Worm (Caenorhabditis elegans) whole organism, L4 larva: ENCODE data around the gene chil-11.

Experiments
- F37D6.2 ChIP-seq: sonication (generic microtip); optimal IDR thresholded peaks from 2 replicates; lab custom pipeline; 2016; ENCODE audit warnings: mild to moderate bottlenecking, missing genetic modification characterization, missing compliant biosample characterization
- F44E2.7 ChIP-seq: fragments of 200-800 bp; sonication (Bioruptor generic); IDR thresholded peaks from 2 replicates; pipeline ENCODE4 v2.1.2; 2022; ENCODE audit warnings: missing genetic modification characterization, missing compliant biosample characterization
- R02D3.7 ChIP-seq: fragments of 150-350 bp; sonication (generic microtip); optimal IDR thresholded peaks from 3 replicates; lab custom pipeline; 2014; ENCODE audit warnings: missing biosample characterization, missing genetic modification characterization
- T20F7.1 ChIP-seq: fragments of 200-800 bp; sonication (Bioruptor generic); optimal IDR thresholded peaks from 2 replicates; lab custom pipeline; 2018; ENCODE audit warnings: mild to moderate bottlenecking, missing genetic modification characterization, missing compliant biosample characterization
- Y48G9A.11 ChIP-seq: fragments of 200-800 bp; sonication (Bioruptor generic); IDR thresholded peaks from 2 replicates; pipeline ENCODE4 v1.3.6; 2022; ENCODE audit warnings: missing genetic modification reagents, missing genetic modification characterization, missing compliant biosample characterization
- ZK337.2 ChIP-seq: fragments of 200-800 bp; sonication (Bioruptor generic); IDR thresholded peaks from 2 replicates; pipeline ENCODE4 v1.3.6; 2022; ENCODE audit warnings: missing genetic modification reagents, missing genetic modification characterization, missing compliant biosample characterization
- ZK546.5 ChIP-seq, 2 experiments: sonication (generic microtip); optimal IDR thresholded peaks; 2 replicates each; lab custom pipeline; 2017; ENCODE audit warnings: missing biosample characterization in 2 of 2, missing genetic modification characterization in 2 of 2
- aha-1 ChIP-seq: fragments of 150-350 bp; peaks from one replicate; lab custom pipeline; 2014; ENCODE audit warnings: missing biosample characterization, missing genetic modification characterization
- ceh-20 ChIP-seq: fragments of 200-800 bp; sonication (Bioruptor generic); IDR thresholded peaks from 2 replicates; pipeline ENCODE4 v1.3.6; 2022; ENCODE audit warnings: missing genetic modification reagents, missing genetic modification characterization, missing compliant biosample characterization
- ceh-44 ChIP-seq: fragments of 200-800 bp; sonication (Bioruptor generic); IDR thresholded peaks from 2 replicates; pipeline ENCODE4 v1.3.6; 2022; ENCODE audit warnings: missing genetic modification reagents, missing genetic modification characterization, missing compliant biosample characterization
- daf-12 ChIP-seq: fragments of 150-350 bp; optimal IDR thresholded peaks from 2 replicates; lab custom pipeline; 2014; ENCODE audit warnings: missing biosample characterization, missing genetic modification reagents, missing genetic modification characterization
- daf-16 ChIP-seq, 3 experiments: sonication (generic microtip); optimal IDR thresholded peaks; 2 replicates each; lab custom pipeline; 2016 to 2017; ENCODE audit warnings: missing genetic modification characterization in 3 of 3, missing genetic modification reagents in 3 of 3, mild to moderate bottlenecking in 2 of 3, missing compliant biosample characterization in 2 of 3, missing biosample characterization in 1 of 3, moderate library complexity in 1 of 3
- daf-19 ChIP-seq: fragments of 200-800 bp; sonication (Bioruptor generic); conservative IDR thresholded peaks from 2 replicates; pipeline ENCODE4 v1.3.6; 2022; ENCODE audit warnings: missing genetic modification characterization, missing compliant biosample characterization
- daf-8 ChIP-seq: fragments of 200-800 bp; sonication (Bioruptor generic); IDR thresholded peaks from 2 replicates; pipeline ENCODE4 v1.3.6; 2022; ENCODE audit warnings: missing genetic modification characterization, missing compliant biosample characterization
- dmd-6 ChIP-seq: fragments of 200-800 bp; sonication (Bioruptor generic); IDR thresholded peaks from 2 replicates; pipeline ENCODE4 v1.3.6; 2022; ENCODE audit warnings: missing genetic modification reagents, missing genetic modification characterization, missing compliant biosample characterization
- dve-1 ChIP-seq: sonication (generic microtip); optimal IDR thresholded peaks from 2 replicates; lab custom pipeline; 2017; ENCODE audit warnings: antibody characterized with exemption, mild to moderate bottlenecking, missing genetic modification characterization, missing compliant biosample characterization; ENCODE audit not compliant: insufficient read depth
- fos-1 ChIP-seq: fragments of 150-350 bp; optimal IDR thresholded peaks from 2 replicates; lab custom pipeline; 2014; ENCODE audit warnings: missing biosample characterization, missing genetic modification characterization
- gei-8 ChIP-seq: fragments of 200-800 bp; sonication (Bioruptor generic); optimal IDR thresholded peaks from 2 replicates; lab custom pipeline; 2018; ENCODE audit warnings: mild to moderate bottlenecking, missing genetic modification characterization, missing compliant biosample characterization
- hlh-30 ChIP-seq: sonication (generic microtip); optimal IDR thresholded peaks from 2 replicates; lab custom pipeline; 2017; ENCODE audit warnings: antibody characterized with exemption, mild to moderate bottlenecking, missing genetic modification characterization, missing compliant biosample characterization; ENCODE audit not compliant: insufficient read depth
- hmg-1.1 ChIP-seq: fragments of 200-800 bp; sonication (Bioruptor generic); IDR thresholded peaks from 2 replicates; pipeline ENCODE4 v1.3.6; 2022; ENCODE audit warnings: missing genetic modification reagents, missing genetic modification characterization, missing compliant biosample characterization
- jun-1 ChIP-seq: fragments of 150-350 bp; optimal IDR thresholded peaks from 2 replicates; lab custom pipeline; 2014; ENCODE audit warnings: missing biosample characterization, missing genetic modification reagents, missing genetic modification characterization
- lin-1 ChIP-seq: fragments of 200-800 bp; sonication (Bioruptor generic); IDR thresholded peaks from 2 replicates; pipeline ENCODE4 v1.3.6; 2022; ENCODE audit warnings: missing genetic modification reagents, missing genetic modification characterization, missing compliant biosample characterization
- lin-15B ChIP-seq: fragments of 150-350 bp; sonication (generic microtip); optimal IDR thresholded peaks from 3 replicates; lab custom pipeline; 2014; ENCODE audit warnings: missing biosample characterization, missing genetic modification characterization
- lin-29 ChIP-seq: fragments of 200-800 bp; sonication (Bioruptor generic); IDR thresholded peaks from 2 replicates; pipeline ENCODE4 v1.3.6; 2022; ENCODE audit warnings: missing genetic modification reagents, missing genetic modification characterization, missing compliant biosample characterization
- lin-39 ChIP-seq: fragments of 150-350 bp; optimal IDR thresholded peaks from 2 replicates; lab custom pipeline; 2014; ENCODE audit warnings: missing biosample characterization, missing genetic modification reagents, missing genetic modification characterization
- lir-3 ChIP-seq: sonication (generic microtip); optimal IDR thresholded peaks from 2 replicates; lab custom pipeline; 2016; ENCODE audit warnings: mild to moderate bottlenecking, missing genetic modification characterization, missing compliant biosample characterization
- lsy-2 ChIP-seq, 2 experiments: fragments of 150-350 bp in 1 of 2; sonication (generic microtip) in 1 of 2; optimal IDR thresholded peaks; 2 replicates each; lab custom pipeline; 2014 to 2017; ENCODE audit warnings: missing biosample characterization in 2 of 2, missing genetic modification characterization in 2 of 2
- mdl-1 ChIP-seq, 2 experiments: fragments of 150-350 bp in 1 of 2; sonication (generic microtip) in 1 of 2; optimal IDR thresholded peaks; 2 replicates each; lab custom pipeline; 2014 to 2017; ENCODE audit warnings: missing biosample characterization in 2 of 2, missing genetic modification characterization in 2 of 2
- mep-1 ChIP-seq: fragments of 150-350 bp; sonication (generic microtip); optimal IDR thresholded peaks from 3 replicates; lab custom pipeline; 2014; ENCODE audit warnings: missing biosample characterization, missing genetic modification characterization
- mes-2 ChIP-seq: sonication (generic microtip); optimal IDR thresholded peaks from 2 replicates; lab custom pipeline; 2016; ENCODE audit warnings: missing genotype, mild to moderate bottlenecking, missing genetic modification characterization, missing compliant biosample characterization; ENCODE audit not compliant: poor library complexity, severe bottlenecking
- mxl-3 ChIP-seq: fragments of 200-800 bp; sonication (Bioruptor generic); optimal IDR thresholded peaks from 2 replicates; lab custom pipeline; 2018; ENCODE audit warnings: mild to moderate bottlenecking, missing genetic modification characterization, missing compliant biosample characterization
- nhr-10 ChIP-seq: fragments of 150-350 bp; optimal IDR thresholded peaks from 2 replicates; lab custom pipeline; 2014; ENCODE audit warnings: missing biosample characterization, missing genetic modification characterization
- nhr-11 ChIP-seq: fragments of 150-350 bp; optimal IDR thresholded peaks from 2 replicates; lab custom pipeline; 2014; ENCODE audit warnings: missing biosample characterization, missing genetic modification characterization
- nhr-25 ChIP-seq: sonication (generic microtip); optimal IDR thresholded peaks from 2 replicates; lab custom pipeline; 2017; ENCODE audit warnings: missing genetic modification characterization, mild to moderate bottlenecking, missing compliant biosample characterization, antibody characterized with exemption, moderate library complexity, borderline replicate concordance; ENCODE audit not compliant: insufficient read depth
- nhr-41 ChIP-seq: fragments of 200-800 bp; sonication (Bioruptor generic); IDR thresholded peaks from 2 replicates; pipeline ENCODE4 v1.3.6; 2022; ENCODE audit warnings: missing genetic modification reagents, missing genetic modification characterization, missing compliant biosample characterization
- nhr-42 ChIP-seq: fragments of 200-800 bp; sonication (Bioruptor generic); IDR thresholded peaks from 2 replicates; pipeline ENCODE4 v1.3.6; 2022; ENCODE audit warnings: missing genetic modification characterization, missing compliant biosample characterization
- nhr-48 ChIP-seq: sonication (generic microtip); optimal IDR thresholded peaks from 2 replicates; lab custom pipeline; 2016; ENCODE audit warnings: mild to moderate bottlenecking, missing genetic modification characterization, missing compliant biosample characterization
- pha-4 ChIP-seq, 2 experiments: fragments of 150-350 bp in 1 of 2; fragments of 200-800 bp in 1 of 2; sonication (Bioruptor generic) in 1 of 2; IDR thresholded peaks in 1 of 2; optimal IDR thresholded peaks in 1 of 2; 2 replicates each; pipeline versions ENCODE4 v1.3.6 to Lab custom; 2014 to 2022; ENCODE audit warnings: missing genetic modification characterization in 2 of 2, missing genetic modification reagents in 2 of 2, missing biosample characterization in 1 of 2, missing compliant biosample characterization in 1 of 2
- php-3 ChIP-seq: fragments of 200-800 bp; sonication (Bioruptor generic); IDR thresholded peaks from 2 replicates; pipeline ENCODE4 v1.3.6; 2022; ENCODE audit warnings: missing genetic modification reagents, missing genetic modification characterization, missing compliant biosample characterization
- pqm-1 ChIP-seq: sonication (generic microtip); optimal IDR thresholded peaks from 2 replicates; lab custom pipeline; 2017; ENCODE audit warnings: missing biosample characterization, missing genetic modification characterization
- rbr-2 ChIP-seq: sonication (generic microtip); optimal IDR thresholded peaks from 2 replicates; lab custom pipeline; 2016; ENCODE audit warnings: missing genotype, missing genetic modification characterization, missing compliant biosample characterization
- sdz-12 ChIP-seq: fragments of 200-800 bp; sonication (Bioruptor generic); optimal IDR thresholded peaks from 2 replicates; lab custom pipeline; 2018; ENCODE audit warnings: mild to moderate bottlenecking, missing genetic modification characterization, missing compliant biosample characterization
- snpc-1.2 ChIP-seq: fragments of 200-800 bp; sonication (Bioruptor generic); IDR thresholded peaks from 2 replicates; pipeline ENCODE4 v1.3.6; 2022; ENCODE audit warnings: missing genetic modification reagents, missing genetic modification characterization, missing compliant biosample characterization
- tra-1 ChIP-seq: fragments of 200-800 bp; sonication (Bioruptor generic); IDR thresholded peaks from 2 replicates; pipeline ENCODE4 v1.3.6; 2022; ENCODE audit warnings: missing genetic modification reagents, missing genetic modification characterization, missing compliant biosample characterization
- unc-39 ChIP-seq: sonication (generic microtip); optimal IDR thresholded peaks from 2 replicates; lab custom pipeline; 2017; ENCODE audit warnings: missing biosample characterization, missing genetic modification characterization
- unc-62 ChIP-seq, 3 experiments: fragments of 150-350 bp in 1 of 3; sonication (generic microtip); optimal IDR thresholded peaks in 2 of 3; peaks in 1 of 3; 1 replicate in 1 of 3; 2 replicates in 2 of 3; lab custom pipeline; 2014 to 2017; ENCODE audit warnings: missing biosample characterization in 3 of 3, missing genetic modification characterization in 3 of 3, missing genetic modification reagents in 3 of 3, missing genotype in 1 of 3
- zfp-3 ChIP-seq: fragments of 200-800 bp; sonication (Bioruptor generic); conservative IDR thresholded peaks from 2 replicates; pipeline ENCODE4 v1.3.6; 2022; ENCODE audit warnings: missing genetic modification reagents, missing genetic modification characterization, missing compliant biosample characterization
- ztf-7 ChIP-seq: fragments of 150-350 bp; optimal IDR thresholded peaks from 2 replicates; lab custom pipeline; 2014; ENCODE audit warnings: missing biosample characterization, missing genetic modification characterization

The chil-11 gene

DNA sequence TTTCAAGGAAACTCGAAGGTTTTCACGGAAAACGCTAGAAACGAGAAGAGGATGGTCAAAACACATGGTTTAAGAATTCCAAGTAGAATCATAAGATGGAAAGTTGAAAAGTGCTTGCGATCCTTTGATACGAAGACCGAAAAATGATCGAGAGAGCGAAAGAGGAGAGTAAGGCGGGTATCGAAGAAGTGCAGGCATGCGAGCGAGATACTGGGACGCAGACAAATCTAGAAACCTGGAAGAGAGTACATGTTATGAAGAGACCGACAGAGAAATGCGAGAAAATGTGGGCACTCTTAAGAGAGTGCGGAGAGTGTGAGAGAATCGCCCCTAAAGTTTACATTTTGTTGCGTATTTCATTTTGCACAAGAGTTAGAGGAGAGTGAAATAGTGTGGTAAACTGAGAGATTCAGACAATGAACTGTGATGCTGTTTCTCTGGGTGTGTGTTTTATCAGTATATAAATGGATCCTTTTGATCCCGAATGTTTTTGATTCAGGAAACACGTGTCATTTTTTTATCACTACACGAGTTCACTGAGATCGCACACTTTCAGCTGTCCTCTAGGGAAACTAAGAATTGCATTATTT lies 12.9 kb downstream of the chil-11 start:
- TF ChIP-seq F44E2.7 (GFP tag; lab: Robert Waterston, UW) = no peak
- peak; percentile 18 for TF ChIP-seq pqm-1
- no peak for TF ChIP-seq Y48G9A.11 (GFP tag; lab: Robert Waterston, UW)
- peak; percentile 19; the same call in 1 of the 2 replicates for TF ChIP-seq php-3
- 0 out of 2 replicates have a peak, but pooled peaks have one; percentile 63 for TF ChIP-seq nhr-42 (GFP tag; lab: Robert Waterston, UW)
- TF ChIP-seq unc-62 (GFP tag; optimal IDR thresholded peaks at IDR 0.05 in 1 of 2; lab: Kevin White, UChicago) = peak in 1 of 2 experiments; percentile 93
- TF ChIP-seq unc-62 (tag; optimal IDR thresholded peaks at IDR 0.05; lab: Kevin White, UChicago) = no peak
- TF ChIP-seq hlh-30 (tag; lab: Kevin White, UChicago) = peak; percentile 64
- no peak for TF ChIP-seq sdz-12
- no peak for TF ChIP-seq unc-39 (tag; lab: Kevin White, UChicago)
- TF ChIP-seq mes-2 (tag; lab: Kevin White, UChicago) = peak; percentile 75
- TF ChIP-seq lin-15B (tag; lab: Kevin White, UChicago) = no peak
- TF ChIP-seq aha-1 (tag; lab: Kevin White, UChicago) = peak; percentile 95
- TF ChIP-seq pha-4 (GFP tag; IDR thresholded peaks at IDR 0.05; lab: Robert Waterston, UW) = peak; percentile 40; the same call in 1 of the 2 replicates
- peak; percentile 49 for TF ChIP-seq pha-4 (tag; optimal IDR thresholded peaks at IDR 0.05; lab: Kevin White, UChicago)
- TF ChIP-seq hmg-1.1 (GFP tag; lab: Robert Waterston, UW) = peak; percentile 64
- TF ChIP-seq ceh-20 (GFP tag; lab: Robert Waterston, UW) = peak; percentile 71
- TF ChIP-seq nhr-41 (GFP tag; lab: Robert Waterston, UW) = no peak
- TF ChIP-seq mep-1 = peak; percentile 80
- peak; percentile 63 to 79 for TF ChIP-seq mdl-1 (tag; optimal IDR thresholded peaks at IDR 0.05; lab: Kevin White, UChicago)
- TF ChIP-seq lin-39 (tag; lab: Kevin White, UChicago) = no peak
- TF ChIP-seq T20F7.1 = peak; percentile 12
- TF ChIP-seq jun-1 = no peak
- TF ChIP-seq F37D6.2 (tag; lab: Kevin White, UChicago) = peak; percentile 24
- TF ChIP-seq tra-1 (GFP tag; lab: Robert Waterston, UW) = no peak
- TF ChIP-seq daf-19 = no peak
- peak; percentile 47 for TF ChIP-seq nhr-25
- peak; percentile 26 for TF ChIP-seq nhr-10 (tag; lab: Kevin White, UChicago)
- TF ChIP-seq mxl-3 = peak; percentile 60
- peak; percentile 0 for TF ChIP-seq R02D3.7
- no peak for TF ChIP-seq ceh-44 (GFP tag; lab: Robert Waterston, UW)
- TF ChIP-seq dmd-6 (GFP tag; lab: Robert Waterston, UW) = peak; percentile 90
- no peak for TF ChIP-seq daf-8 (GFP tag; lab: Robert Waterston, UW)
- TF ChIP-seq lsy-2 (tag; optimal IDR thresholded peaks at IDR 0.05; lab: Kevin White, UChicago) = peak; percentile 26 to 69
- no peak for TF ChIP-seq ZK337.2 (GFP tag; lab: Robert Waterston, UW)
- peak; percentile 36 for TF ChIP-seq gei-8 (GFP tag; lab: Kevin White, UChicago)
- TF ChIP-seq snpc-1.2 (GFP tag; lab: Robert Waterston, UW) = no peak
- TF ChIP-seq fos-1 (tag; lab: Kevin White, UChicago) = no peak
- peak; percentile 87 for TF ChIP-seq nhr-48 (tag; lab: Kevin White, UChicago)
- TF ChIP-seq ZK546.5 (tag; optimal IDR thresholded peaks at IDR 0.05; lab: Kevin White, UChicago) = no peak
- TF ChIP-seq lin-29 (GFP tag; lab: Robert Waterston, UW) = no peak
- TF ChIP-seq zfp-3 (GFP tag; lab: Robert Waterston, UW) = no peak
- no peak for TF ChIP-seq lir-3
- TF ChIP-seq lin-1 (GFP tag; lab: Robert Waterston, UW) = peak; percentile 45; the same call in 1 of the 2 replicates
- peak; percentile 82 for TF ChIP-seq dve-1 (tag; lab: Kevin White, UChicago)
- TF ChIP-seq rbr-2 (tag; lab: Kevin White, UChicago) = peak; percentile 40
- TF ChIP-seq daf-12 (tag; lab: Kevin White, UChicago) = no peak
- TF ChIP-seq ztf-7 (tag; lab: Kevin White, UChicago) = no peak
- peak; percentile 63 for TF ChIP-seq nhr-11 (tag; lab: Kevin White, UChicago)
- peak in 1 of 2 experiments; percentile 32 for TF ChIP-seq daf-16 (GFP tag; optimal IDR thresholded peaks at IDR 0.05; lab: Kevin White, UChicago)
- TF ChIP-seq daf-16 (tag; optimal IDR thresholded peaks at IDR 0.05; lab: Kevin White, UChicago) = peak; percentile 53
